Fruit fly (Drosophila melanogaster): ENCODE measurements around the gene Alg14.

Gene Alg14

dm6 chrX:15462436-15462857 is 9.5 kb upstream of the Alg14 start, which contains the start of the genes shtd, CG6294 and CG6299 (continued):
- TF ChIP-seq CG10209 (GFP tag; optimal IDR thresholded peaks at IDR 0.05) = no peak
- TF ChIP-seq CG12744 (GFP tag; optimal IDR thresholded peaks at IDR 0.05) = no peak
- TF ChIP-seq CG42726 (GFP tag; IDR thresholded peaks at IDR 0.05; ENCODE audit: partially characterized antibody) = peak; percentile 74
- no peak for TF ChIP-seq gt (GFP tag; IDR thresholded peaks at IDR 0.05)
- TF ChIP-seq CG1529 (GFP tag; optimal IDR thresholded peaks at IDR 0.05) = no peak
- no peak for TF ChIP-seq usp (GFP tag; optimal IDR thresholded peaks at IDR 0.05)
- peak; percentile 33; the same call in 1 of the 2 replicates for TF ChIP-seq CG9932 (GFP tag; IDR thresholded peaks at IDR 0.05)
- no peak for TF ChIP-seq CG12769 (tag; optimal IDR thresholded peaks at IDR 0.05)
- peak; percentile 4 for TF ChIP-seq mam (GFP tag; optimal IDR thresholded peaks at IDR 0.05)
- TF ChIP-seq chif (GFP tag; optimal IDR thresholded peaks at IDR 0.05) = no peak
- TF ChIP-seq CG1024 (GFP tag; IDR thresholded peaks at IDR 0.05) = no peak
- TF ChIP-seq prd (optimal IDR thresholded peaks at IDR 0.05) = no peak
- no peak for TF ChIP-seq prd (GFP tag; IDR thresholded peaks at IDR 0.05)
- TF ChIP-seq slbo (GFP tag; IDR thresholded peaks at IDR 0.05) = no peak
- TF ChIP-seq CG13775 (GFP tag; optimal IDR thresholded peaks at IDR 0.05) = peak; percentile 32
- TF ChIP-seq CG13123 (GFP tag; optimal IDR thresholded peaks at IDR 0.05) = no peak
- no peak for TF ChIP-seq CG8944 (GFP tag; optimal IDR thresholded peaks at IDR 0.05)
- no peak for TF ChIP-seq chm (GFP tag; IDR thresholded peaks at IDR 0.05)
- TF ChIP-seq bigmax (GFP tag; optimal IDR thresholded peaks at IDR 0.05) = no peak
- TF ChIP-seq caup (GFP tag; optimal IDR thresholded peaks at IDR 0.05; ENCODE audit: severe bottlenecking) = no peak
- no peak for TF ChIP-seq Hr78 (GFP tag; optimal IDR thresholded peaks at IDR 0.05)
- no peak for TF ChIP-seq oc (tag; optimal IDR thresholded peaks at IDR 0.05)
- TF ChIP-seq CG4328 (GFP tag; optimal IDR thresholded peaks at IDR 0.05) = no peak
- no peak for TF ChIP-seq bsh (GFP tag; optimal IDR thresholded peaks at IDR 0.05)
- TF ChIP-seq rib (GFP tag; IDR thresholded peaks at IDR 0.05) = no peak
- no peak for TF ChIP-seq CG4707 (GFP tag; optimal IDR thresholded peaks at IDR 0.05)
- TF ChIP-seq Rfx (GFP tag; IDR thresholded peaks at IDR 0.05) = peak; percentile 39; the same call in 1 of the 2 replicates
- TF ChIP-seq Lpt (GFP tag; optimal IDR thresholded peaks at IDR 0.05) = no peak
- no peak for TF ChIP-seq Neu2 (GFP tag; optimal IDR thresholded peaks at IDR 0.05; ENCODE audit: borderline replicate concordance)
- TF ChIP-seq wor (GFP tag; IDR thresholded peaks at IDR 0.05) = no peak
- TF ChIP-seq E2f1 (GFP tag; IDR thresholded peaks at IDR 0.05) = no peak
- no peak for TF ChIP-seq B-H2 (GFP tag; optimal IDR thresholded peaks at IDR 0.05)
- TF ChIP-seq CG6654 (GFP tag; optimal IDR thresholded peaks at IDR 0.05) = no peak
- no peak for TF ChIP-seq CG13296 (GFP tag; optimal IDR thresholded peaks at IDR 0.05)
- TF ChIP-seq CG12219 (GFP tag; optimal IDR thresholded peaks at IDR 0.05) = no peak
- no peak for TF ChIP-seq pnt (GFP tag; optimal IDR thresholded peaks at IDR 0.05)
- no peak for TF ChIP-seq CG12942 (GFP tag; optimal IDR thresholded peaks at IDR 0.05)
- no peak for TF ChIP-seq B-H1 (GFP tag; IDR thresholded peaks at IDR 0.05)
- no peak for TF ChIP-seq bab2 (GFP tag; optimal IDR thresholded peaks at IDR 0.05)
- TF ChIP-seq CG3847 (GFP tag; IDR thresholded peaks at IDR 0.05) = peak; percentile 59
- no peak for TF ChIP-seq gsb-n (tag; optimal IDR thresholded peaks at IDR 0.05)
- TF ChIP-seq z (GFP tag; IDR thresholded peaks at IDR 0.05) = no peak
- no peak for TF ChIP-seq her (GFP tag; optimal IDR thresholded peaks at IDR 0.05)
- TF ChIP-seq zf30C (GFP tag; optimal IDR thresholded peaks at IDR 0.05) = no peak
- TF ChIP-seq Drgx (GFP tag; IDR thresholded peaks at IDR 0.05) = no peak
- no peak for TF ChIP-seq onecut (GFP tag; IDR thresholded peaks at IDR 0.05)
- TF ChIP-seq unpg (GFP tag; optimal IDR thresholded peaks at IDR 0.05) = no peak
- peak; percentile 96 for TF ChIP-seq CG34224 (GFP tag; IDR thresholded peaks at IDR 0.05; ENCODE audit: partially characterized antibody)
- no peak for TF ChIP-seq TFAM (GFP tag; optimal IDR thresholded peaks at IDR 0.05)
- no peak for TF ChIP-seq CG16779 (GFP tag; IDR thresholded peaks at IDR 0.05)
- no peak for TF ChIP-seq jigr1 (GFP tag; IDR thresholded peaks at IDR 0.05)
- no peak for TF ChIP-seq disco-r (GFP tag; optimal IDR thresholded peaks at IDR 0.05)
